Worm (Caenorhabditis elegans): ENCODE measurements around the gene alh-6.

Gene alh-6

ce11 chrII:1275439-1275838 lies 34.5 kb downstream of the alh-6 start, which contains the start of gene Y57G7A.5:
Gene Y57G7A.5 (minus strand): TSS chrII:1275539.
- TF ChIP-seq hnd-1 (tag; optimal IDR thresholded peaks at IDR 0.05) (no peak), pes-1 (GFP tag; IDR thresholded peaks at IDR 0.05) (no peak), tra-4 (tag; optimal IDR thresholded peaks at IDR 0.05) (no peak), sea-1 (GFP tag; conservative IDR thresholded peaks at IDR 0.05) (no peak), flt-1 (GFP tag; IDR thresholded peaks at IDR 0.05) (no peak), scrt-1 (GFP tag; IDR thresholded peaks at IDR 0.05) (no peak), ets-7 (tag; optimal IDR thresholded peaks at IDR 0.05) (no peak), ceh-13 (GFP tag; optimal IDR thresholded peaks at IDR 0.05) (no peak), F13C5.2 (tag; optimal IDR thresholded peaks at IDR 0.05) (no peak)

DNA sequence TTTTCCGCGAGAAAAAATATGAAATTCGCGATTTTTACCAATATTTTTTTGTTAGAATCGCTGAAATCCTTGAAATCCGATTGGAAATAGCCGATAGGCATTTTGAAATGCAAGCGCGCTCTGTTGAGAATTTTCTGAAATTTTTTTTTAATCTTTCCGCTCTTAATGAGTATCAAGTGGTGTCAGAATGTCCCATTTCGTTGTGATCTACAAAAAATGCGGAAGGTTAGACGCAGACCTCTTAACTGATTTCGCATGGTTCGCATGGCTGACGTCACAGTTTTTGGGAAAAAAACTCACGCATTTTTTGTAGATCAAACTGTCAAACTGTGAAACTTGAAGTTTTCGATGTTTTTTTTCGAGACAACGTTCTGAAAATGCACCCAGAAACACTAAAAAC lies 38.1 kb downstream of the alh-6 start, which contains the start of gene srw-66:
srw-66 (minus strand) TSS at position 101 of the 400 bp plus-strand sequence.
- TF ChIP-seq flt-1 (GFP tag; IDR thresholded peaks at IDR 0.05): no peak
- TF ChIP-seq aly-1 (tag; optimal IDR thresholded peaks at IDR 0.05): no peak
- TF ChIP-seq pes-1 (GFP tag; IDR thresholded peaks at IDR 0.05): no peak
- no peak for TF ChIP-seq F13C5.2 (tag; optimal IDR thresholded peaks at IDR 0.05)
- no peak for TF ChIP-seq hnd-1 (tag; optimal IDR thresholded peaks at IDR 0.05)
- no peak for TF ChIP-seq tbx-11 (GFP tag; IDR thresholded peaks at IDR 0.05)
- no peak for TF ChIP-seq ceh-36 (tag; optimal IDR thresholded peaks at IDR 0.05)
- no peak for TF ChIP-seq ets-7 (tag; optimal IDR thresholded peaks at IDR 0.05)
- no peak for TF ChIP-seq ama-1 (optimal IDR thresholded peaks at IDR 0.05)
- no peak for TF ChIP-seq scrt-1 (GFP tag; IDR thresholded peaks at IDR 0.05)
- TF ChIP-seq tra-4 (tag; optimal IDR thresholded peaks at IDR 0.05): no peak
- no peak for TF ChIP-seq hmbx-1 (tag; optimal IDR thresholded peaks at IDR 0.05)
- TF ChIP-seq ceh-13 (GFP tag; optimal IDR thresholded peaks at IDR 0.05): no peak
- TF ChIP-seq tbx-37 (GFP tag; conservative IDR thresholded peaks at IDR 0.05): no peak
- TF ChIP-seq hmg-4 (GFP tag; optimal IDR thresholded peaks at IDR 0.05): no peak
- TF ChIP-seq sea-1 (GFP tag; conservative IDR thresholded peaks at IDR 0.05): no peak
- no peak for TF ChIP-seq B0310.2 (tag; optimal IDR thresholded peaks at IDR 0.05)

DNA sequence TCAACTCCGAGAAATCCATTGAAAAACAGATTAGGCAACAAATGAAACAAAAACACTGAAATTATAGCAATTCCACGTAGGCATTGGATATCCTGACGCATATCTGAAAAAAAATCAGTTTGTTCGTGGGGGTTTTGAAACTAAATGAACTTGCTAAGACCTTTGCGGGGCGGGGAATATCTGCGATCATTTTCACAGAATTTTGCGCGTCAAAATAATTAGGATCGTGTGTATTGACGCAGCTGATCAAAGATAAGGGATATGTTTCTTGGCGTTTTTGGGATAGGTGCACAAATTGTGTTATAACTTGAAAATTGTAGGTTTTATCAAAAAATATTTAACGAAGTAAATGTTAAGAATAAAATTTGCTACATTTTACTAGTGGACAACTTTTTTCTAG lies 43.1 kb downstream of the alh-6 start, which contains the start of gene oac-30:
oac-30 (minus strand) TSS at position 101 of the 400 bp plus-strand sequence.
- TF ChIP-seq sea-1 (GFP tag; conservative IDR thresholded peaks at IDR 0.05) (no peak), ceh-36 (tag; optimal IDR thresholded peaks at IDR 0.05) (no peak), B0310.2 (tag; optimal IDR thresholded peaks at IDR 0.05) (no peak), F13C5.2 (tag; optimal IDR thresholded peaks at IDR 0.05) (no peak), ama-1 (optimal IDR thresholded peaks at IDR 0.05) (no peak), ets-7 (tag; optimal IDR thresholded peaks at IDR 0.05) (no peak), tbx-37 (GFP tag; conservative IDR thresholded peaks at IDR 0.05) (no peak)

DNA sequence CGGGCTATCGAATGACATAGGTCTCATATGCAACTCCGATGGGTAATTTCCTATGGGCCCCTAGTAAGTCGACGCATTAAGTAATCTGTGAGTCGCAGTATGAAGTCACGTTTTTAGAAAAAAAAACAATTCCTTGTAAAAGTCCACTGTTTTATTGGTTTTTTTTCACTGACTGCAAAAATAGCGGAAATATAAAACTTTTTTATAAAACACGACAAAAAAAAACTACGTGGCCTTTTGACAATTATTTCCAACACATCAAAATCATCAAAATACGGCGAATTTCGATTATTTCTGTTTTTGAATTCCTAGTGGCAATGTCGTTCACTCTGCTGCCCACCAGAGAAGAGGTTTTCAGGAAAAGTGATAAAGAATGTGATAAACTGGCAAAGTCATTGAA lies 51.3 kb downstream of the alh-6 start, which contains the start of gene clpr-2:
clpr-2 (plus strand) TSS at position 301 of the 400 bp plus-strand sequence.
- no peak for TF ChIP-seq flt-1 (GFP tag; IDR thresholded peaks at IDR 0.05)
- TF ChIP-seq ama-1 (optimal IDR thresholded peaks at IDR 0.05): no peak
- TF ChIP-seq aly-1 (tag; optimal IDR thresholded peaks at IDR 0.05): no peak
- TF ChIP-seq hmbx-1 (tag; optimal IDR thresholded peaks at IDR 0.05): no peak
- TF ChIP-seq tbx-11 (GFP tag; IDR thresholded peaks at IDR 0.05): no peak
- no peak for TF ChIP-seq ceh-13 (GFP tag; optimal IDR thresholded peaks at IDR 0.05)
- no peak for TF ChIP-seq scrt-1 (GFP tag; IDR thresholded peaks at IDR 0.05)
- no peak for TF ChIP-seq ceh-36 (tag; optimal IDR thresholded peaks at IDR 0.05)
- TF ChIP-seq pes-1 (GFP tag; IDR thresholded peaks at IDR 0.05): no peak
- no peak for TF ChIP-seq F13C5.2 (tag; optimal IDR thresholded peaks at IDR 0.05)
- TF ChIP-seq ets-7 (tag; optimal IDR thresholded peaks at IDR 0.05): no peak
- no peak for TF ChIP-seq hnd-1 (tag; optimal IDR thresholded peaks at IDR 0.05)
- TF ChIP-seq B0310.2 (tag; optimal IDR thresholded peaks at IDR 0.05): no peak
- no peak for TF ChIP-seq sea-1 (GFP tag; conservative IDR thresholded peaks at IDR 0.05)
- TF ChIP-seq tbx-37 (GFP tag; conservative IDR thresholded peaks at IDR 0.05): no peak
- no peak for TF ChIP-seq tra-4 (tag; optimal IDR thresholded peaks at IDR 0.05)
- no peak for TF ChIP-seq hmg-4 (GFP tag; optimal IDR thresholded peaks at IDR 0.05)

DNA sequence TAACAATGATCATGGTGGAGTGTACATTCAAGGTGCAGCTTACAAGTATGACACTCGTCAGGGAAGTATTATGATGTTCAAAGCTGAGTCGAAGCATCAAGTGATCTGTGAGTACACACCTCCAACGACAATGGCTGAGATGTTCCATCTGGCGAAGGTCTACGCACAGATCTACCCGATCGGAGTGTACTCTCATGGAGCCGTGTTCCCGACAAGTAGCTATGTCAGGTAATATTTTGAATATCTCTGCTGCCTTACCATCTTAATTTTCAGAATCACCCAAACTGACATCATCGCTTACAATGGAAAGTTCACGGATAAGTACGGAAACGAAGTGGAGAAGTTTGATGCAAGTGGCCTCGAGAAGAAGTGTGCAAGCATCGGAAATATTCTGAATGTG lies 53.2 kb downstream of the alh-6 start:
- TF ChIP-seq aly-1 (tag; optimal IDR thresholded peaks at IDR 0.05) (no peak), ets-7 (tag; optimal IDR thresholded peaks at IDR 0.05) (no peak), F13C5.2 (tag; optimal IDR thresholded peaks at IDR 0.05) (no peak), hmg-4 (GFP tag; optimal IDR thresholded peaks at IDR 0.05) (no peak), tbx-11 (GFP tag; IDR thresholded peaks at IDR 0.05) (no peak), pes-1 (GFP tag; IDR thresholded peaks at IDR 0.05) (no peak), tra-4 (tag; optimal IDR thresholded peaks at IDR 0.05) (no peak), hmbx-1 (tag; optimal IDR thresholded peaks at IDR 0.05) (no peak), sea-1 (GFP tag; conservative IDR thresholded peaks at IDR 0.05) (no peak), ceh-36 (tag; optimal IDR thresholded peaks at IDR 0.05) (no peak), tbx-37 (GFP tag; conservative IDR thresholded peaks at IDR 0.05) (no peak), hnd-1 (tag; optimal IDR thresholded peaks at IDR 0.05) (no peak), scrt-1 (GFP tag; IDR thresholded peaks at IDR 0.05) (no peak), flt-1 (GFP tag; IDR thresholded peaks at IDR 0.05) (no peak), ceh-13 (GFP tag; optimal IDR thresholded peaks at IDR 0.05) (no peak), ama-1 (optimal IDR thresholded peaks at IDR 0.05) (no peak)

All from whole organism, early embryonic.